Worm (Caenorhabditis elegans) whole organism, mixed stage, embryonic: ENCODE results near the gene mars-1.

ENCODE experiments used
- blmp-1 ChIP-seq: fragments of 150-350 bp; optimal IDR thresholded peaks from 2 replicates; lab custom pipeline; 2014; ENCODE audit warnings: missing biosample characterization, missing genetic modification characterization
- ces-1 ChIP-seq: fragments of 150-350 bp; optimal IDR thresholded peaks from 2 replicates; lab custom pipeline; 2014; ENCODE audit warnings: missing biosample characterization, missing genetic modification reagents, missing genetic modification characterization
- lin-13 ChIP-seq: fragments of 150-350 bp; optimal IDR thresholded peaks from 2 replicates; lab custom pipeline; 2014; ENCODE audit warnings: missing biosample characterization, missing genetic modification characterization
- sem-2 ChIP-seq: fragments of 200-800 bp; sonication (Bioruptor generic); optimal IDR thresholded peaks from 2 replicates; lab custom pipeline; 2018; ENCODE audit warnings: mild to moderate bottlenecking, missing genetic modification characterization, missing compliant biosample characterization
- snpc-4 ChIP-seq: fragments of 150-350 bp; optimal IDR thresholded peaks from 2 replicates; lab custom pipeline; 2014; ENCODE audit warnings: missing biosample characterization, missing genetic modification characterization
- unc-62 ChIP-seq: fragments of 150-350 bp; optimal IDR thresholded peaks from 2 replicates; lab custom pipeline; 2014; ENCODE audit warnings: missing biosample characterization, missing genetic modification reagents, missing genetic modification characterization
- ztf-11 ChIP-seq: fragments of 150-350 bp; optimal IDR thresholded peaks from 2 replicates; lab custom pipeline; 2014; ENCODE audit warnings: missing biosample characterization, missing genetic modification characterization

ce11 chrIV:11681905-11682304 lies 46.6 kb upstream of the mars-1 start, which contains the start of gene ZK792.4:
- TF ChIP-seq ztf-11, result no peak
- TF ChIP-seq lin-13, result no peak
- no peak for TF ChIP-seq sem-2
- TF ChIP-seq blmp-1, result no peak
- TF ChIP-seq ces-1 (GFP tag; lab: Kevin White, UChicago), result no peak
- no peak for TF ChIP-seq snpc-4 (tag; lab: Kevin White, UChicago)
- no peak for TF ChIP-seq unc-62 (GFP tag; lab: Kevin White, UChicago)
